Fruit fly (Drosophila melanogaster): Measurements from ENCODE around the gene Gfrl.

Gene Gfrl

DNA sequence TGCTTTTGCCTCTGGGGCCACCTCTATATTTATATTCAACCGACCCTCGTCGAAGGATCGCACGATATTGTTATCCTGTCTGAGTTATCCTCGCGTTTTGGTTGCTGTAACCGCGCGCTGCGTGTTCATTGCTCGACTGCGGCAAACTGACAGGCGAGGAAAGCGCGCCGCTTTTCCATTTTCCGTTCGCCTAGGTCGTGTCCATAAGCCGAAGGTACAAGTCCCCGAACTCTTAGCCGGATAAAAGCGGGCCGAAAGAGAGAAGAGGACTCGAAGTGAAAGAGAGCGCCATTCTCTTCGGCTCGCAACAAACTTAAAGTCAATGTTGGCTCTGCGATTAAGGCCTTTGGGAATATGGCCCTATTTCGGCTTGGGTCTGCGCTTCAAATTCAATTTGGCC lies at the start of gene Gfrl:
Gfrl (minus strand) TSS at position 148 of the 400 bp plus-strand sequence.
- no peak for TF ChIP-seq EcR (GFP tag; optimal IDR thresholded peaks at IDR 0.05)
- no peak for TF ChIP-seq pan (optimal IDR thresholded peaks at IDR 0.05)
- TF ChIP-seq CG8478 (optimal IDR thresholded peaks at IDR 0.05): no peak
- no peak for TF ChIP-seq Dll (optimal IDR thresholded peaks at IDR 0.05)
- TF ChIP-seq usp (GFP tag; optimal IDR thresholded peaks at IDR 0.05): no peak
- TF ChIP-seq psq (optimal IDR thresholded peaks at IDR 0.05): no peak

DNA sequence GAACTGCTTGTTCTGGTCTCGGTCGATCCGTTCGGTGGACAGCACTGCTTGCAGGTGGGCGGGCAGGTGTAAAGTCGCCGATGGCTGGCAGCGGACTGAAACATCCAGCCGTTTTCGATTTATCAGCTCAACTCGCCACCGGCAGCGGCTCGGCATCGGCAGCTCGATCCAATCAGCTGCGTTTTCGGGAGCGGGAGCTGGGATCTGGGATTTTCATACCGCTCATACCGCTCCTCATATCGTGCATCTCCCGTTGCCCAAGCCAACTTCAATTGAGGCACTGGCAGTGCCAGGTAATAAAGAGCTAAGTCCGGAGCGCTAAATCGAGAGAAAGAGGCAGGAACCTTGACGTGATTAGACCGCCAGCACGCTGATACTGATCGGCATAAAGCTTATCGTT lies 28.0 kb upstream of the Gfrl start, which contains the start of gene MFS9:
MFS9 (minus strand) TSS at position 101 of the 400 bp plus-strand sequence.
- TF ChIP-seq Dll (optimal IDR thresholded peaks at IDR 0.05) (no peak), pan (optimal IDR thresholded peaks at IDR 0.05) (no peak), EcR (GFP tag; optimal IDR thresholded peaks at IDR 0.05) (no peak), usp (GFP tag; optimal IDR thresholded peaks at IDR 0.05) (no peak), psq (optimal IDR thresholded peaks at IDR 0.05) (no peak), CG8478 (optimal IDR thresholded peaks at IDR 0.05) (no peak)

DNA sequence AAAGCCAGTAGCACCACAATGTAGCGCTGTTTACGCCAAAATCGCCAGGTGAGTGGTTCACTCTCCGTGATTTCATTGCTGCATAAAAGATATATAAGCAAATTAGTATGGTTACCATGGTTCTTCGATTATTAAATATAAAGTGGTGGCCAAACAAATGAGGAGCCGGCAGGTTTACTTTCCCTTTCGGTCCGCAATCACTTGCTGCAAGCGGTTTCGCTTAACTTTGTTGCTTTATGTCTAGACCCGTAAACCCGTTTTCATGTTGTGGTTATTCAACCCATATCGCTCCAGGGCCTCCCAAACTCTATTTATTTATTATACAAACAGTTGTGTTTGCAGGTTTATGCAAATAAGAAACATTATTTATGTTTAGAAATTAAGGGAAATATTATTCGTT lies 25.0 kb upstream of the Gfrl start:
- TF ChIP-seq CG8478 (optimal IDR thresholded peaks at IDR 0.05): no peak
- no peak for TF ChIP-seq pan (optimal IDR thresholded peaks at IDR 0.05)
- no peak for TF ChIP-seq usp (GFP tag; optimal IDR thresholded peaks at IDR 0.05)
- TF ChIP-seq Dll (optimal IDR thresholded peaks at IDR 0.05): no peak
- no peak for TF ChIP-seq EcR (GFP tag; optimal IDR thresholded peaks at IDR 0.05)
- no peak for TF ChIP-seq psq (optimal IDR thresholded peaks at IDR 0.05)

DNA sequence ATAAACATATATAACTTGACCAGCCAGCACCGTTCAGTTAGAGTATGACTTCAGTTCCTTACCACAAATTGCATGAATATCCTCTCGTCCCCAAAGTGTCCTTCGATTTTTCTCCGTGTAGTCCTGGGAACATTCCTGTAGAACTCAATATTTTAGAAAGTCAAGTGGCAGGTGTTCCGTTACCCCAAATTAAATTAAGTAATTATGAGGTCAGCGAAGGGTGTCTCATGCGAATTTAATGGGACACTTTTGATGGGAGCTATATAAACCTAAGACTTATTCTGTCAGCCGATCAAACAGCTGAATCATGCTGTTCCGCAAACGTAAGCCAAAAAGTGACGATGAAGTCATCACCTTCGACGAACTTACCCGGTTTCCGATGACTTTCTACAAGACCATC lies 20.1 kb upstream of the Gfrl start, which contains the start of gene Or92a:
Or92a (plus strand) TSS at position 301 of the 400 bp plus-strand sequence.
- no peak for TF ChIP-seq pan (optimal IDR thresholded peaks at IDR 0.05)
- TF ChIP-seq Dll (optimal IDR thresholded peaks at IDR 0.05): no peak
- TF ChIP-seq EcR (GFP tag; optimal IDR thresholded peaks at IDR 0.05): no peak
- TF ChIP-seq psq (optimal IDR thresholded peaks at IDR 0.05): no peak
- no peak for TF ChIP-seq CG8478 (optimal IDR thresholded peaks at IDR 0.05)
- TF ChIP-seq usp (GFP tag; optimal IDR thresholded peaks at IDR 0.05): no peak

DNA sequence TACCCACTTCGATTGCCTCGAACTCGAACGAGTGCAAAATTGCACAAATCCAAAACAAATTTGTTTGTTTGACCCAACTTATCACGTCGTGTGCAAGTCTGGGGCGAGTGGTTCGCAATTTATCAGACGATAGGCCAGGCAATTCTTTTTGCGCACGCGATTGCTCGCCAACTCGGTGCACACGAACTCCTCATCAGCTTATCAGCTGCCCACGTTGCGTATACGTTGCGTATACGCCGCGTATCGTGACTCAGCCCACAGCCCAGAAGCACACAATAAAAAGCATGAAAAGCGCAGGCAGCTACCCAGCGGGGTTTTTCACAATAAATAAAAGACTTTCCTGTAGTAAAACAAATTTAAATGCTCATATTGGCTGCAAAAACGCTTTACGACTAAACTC lies 19.3 kb upstream of the Gfrl start, which contains the start of gene MtnB:
MtnB (minus strand) TSS at position 101 of the 400 bp plus-strand sequence.
- no peak for TF ChIP-seq EcR (GFP tag; optimal IDR thresholded peaks at IDR 0.05)
- no peak for TF ChIP-seq pan (optimal IDR thresholded peaks at IDR 0.05)
- TF ChIP-seq Dll (optimal IDR thresholded peaks at IDR 0.05): no peak
- TF ChIP-seq psq (optimal IDR thresholded peaks at IDR 0.05): no peak
- TF ChIP-seq usp (GFP tag; optimal IDR thresholded peaks at IDR 0.05): no peak
- no peak for TF ChIP-seq CG8478 (optimal IDR thresholded peaks at IDR 0.05)

dm6 chr3R:20501910-20502309 lies 17.5 kb upstream of the Gfrl start, which contains the start of gene CG46441:
Gene CG46441, minus strand, starts transcription at chr3R:20502010.
- TF ChIP-seq psq (optimal IDR thresholded peaks at IDR 0.05): no peak
- no peak for TF ChIP-seq usp (GFP tag; optimal IDR thresholded peaks at IDR 0.05)
- TF ChIP-seq CG8478 (optimal IDR thresholded peaks at IDR 0.05): no peak

- TF ChIP-seq psq (optimal IDR thresholded peaks at IDR 0.05) (no peak), Dll (optimal IDR thresholded peaks at IDR 0.05) (no peak), usp (GFP tag; optimal IDR thresholded peaks at IDR 0.05) (no peak), CG8478 (optimal IDR thresholded peaks at IDR 0.05) (no peak), pan (optimal IDR thresholded peaks at IDR 0.05) (no peak), EcR (GFP tag; optimal IDR thresholded peaks at IDR 0.05) (no peak)
Observed at dm6 chr3R:20501327-20501726, 16.9 kb upstream of the Gfrl start, which contains the start of gene Dic2. Gene Dic2, minus strand, starts transcription at chr3R:20501427.

DNA sequence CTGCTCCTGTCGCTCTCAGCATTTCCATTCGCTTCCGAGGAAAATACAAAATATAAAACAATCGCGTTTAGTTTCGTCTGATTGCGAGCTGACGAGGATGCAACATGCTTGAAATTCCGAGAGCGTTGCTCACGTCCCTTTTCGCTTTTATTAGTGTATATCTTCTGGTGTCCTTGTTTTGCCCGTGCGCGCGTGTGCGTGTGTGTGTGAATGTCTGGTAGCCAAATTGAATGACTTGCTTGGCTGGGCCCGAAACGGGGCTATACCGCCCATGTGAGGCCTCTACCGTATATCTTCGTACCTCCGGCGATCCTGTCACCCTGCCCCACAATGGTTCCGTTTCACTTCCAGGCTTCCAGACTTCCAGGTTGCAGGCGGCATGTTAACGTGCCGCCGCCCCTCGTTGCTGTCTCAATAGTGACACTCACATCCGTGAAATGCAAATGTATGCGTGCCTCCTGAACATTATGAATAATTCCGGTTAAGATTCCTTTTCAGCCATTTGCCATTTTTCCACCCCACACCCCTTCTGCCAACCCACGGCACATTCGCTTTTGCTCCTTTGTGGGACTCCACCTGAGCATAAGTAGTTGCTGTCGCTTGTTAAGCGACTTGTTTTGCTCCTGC lies 11.5 kb downstream of the Gfrl start:
- TF ChIP-seq CG8478 (optimal IDR thresholded peaks at IDR 0.05) (no peak), Dll (optimal IDR thresholded peaks at IDR 0.05) (no peak), pan (optimal IDR thresholded peaks at IDR 0.05) (no peak), EcR (GFP tag; optimal IDR thresholded peaks at IDR 0.05) (no peak), usp (GFP tag; optimal IDR thresholded peaks at IDR 0.05) (no peak), psq (optimal IDR thresholded peaks at IDR 0.05) (no peak)

DNA sequence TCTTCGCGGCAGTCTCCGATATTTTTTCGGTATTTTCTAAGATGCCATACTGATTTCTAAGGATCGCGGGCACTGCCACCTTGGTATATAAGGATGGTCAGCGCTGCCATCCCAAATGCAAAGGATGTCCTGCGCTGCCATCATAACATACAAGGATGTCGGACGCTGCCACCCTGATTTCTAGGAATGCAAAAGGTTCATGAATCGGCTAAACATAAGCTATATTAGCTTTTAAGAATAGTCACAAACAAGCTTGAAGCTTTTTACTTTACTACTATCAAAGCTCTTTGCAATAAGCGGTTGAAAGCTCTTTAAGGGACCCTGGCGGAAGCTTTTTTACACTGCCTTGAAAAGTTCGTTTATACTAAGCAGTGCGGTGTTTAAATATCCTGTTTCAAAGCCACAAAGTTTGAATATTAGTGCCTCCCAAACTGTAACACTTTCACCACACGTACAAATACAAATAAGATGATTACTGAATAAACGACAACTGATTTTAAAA lies 20.1 kb downstream of the Gfrl start:
- TF ChIP-seq pan (optimal IDR thresholded peaks at IDR 0.05) (no peak), EcR (GFP tag; optimal IDR thresholded peaks at IDR 0.05) (no peak), usp (GFP tag; optimal IDR thresholded peaks at IDR 0.05) (no peak), psq (optimal IDR thresholded peaks at IDR 0.05) (no peak)

dm6 chr3R:20449487-20449886 lies 34.9 kb downstream of the Gfrl start:
- TF ChIP-seq pan (optimal IDR thresholded peaks at IDR 0.05) (no peak), Dll (optimal IDR thresholded peaks at IDR 0.05) (no peak), EcR (GFP tag; optimal IDR thresholded peaks at IDR 0.05) (no peak), CG8478 (optimal IDR thresholded peaks at IDR 0.05) (no peak), psq (optimal IDR thresholded peaks at IDR 0.05) (no peak), usp (GFP tag; optimal IDR thresholded peaks at IDR 0.05) (no peak)

DNA sequence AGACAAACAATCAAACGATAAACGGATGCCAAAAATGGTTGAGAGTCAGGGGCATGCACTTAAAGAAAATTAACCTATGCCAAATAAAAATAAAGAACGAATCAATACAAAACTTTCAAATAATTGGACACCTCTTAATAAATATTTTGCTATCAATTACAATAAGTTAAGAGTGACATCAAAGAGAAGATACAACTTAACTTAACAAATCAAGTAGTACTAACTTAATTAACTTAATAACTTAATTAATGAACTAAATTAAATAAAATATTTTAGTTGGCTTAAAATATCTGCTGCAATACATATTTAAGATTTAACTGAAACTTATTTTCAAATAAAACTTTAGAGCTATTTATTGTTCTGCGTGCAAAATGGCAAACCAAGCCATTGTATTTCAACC lies 62.3 kb downstream of the Gfrl start:
- TF ChIP-seq Dll (optimal IDR thresholded peaks at IDR 0.05): no peak
- no peak for TF ChIP-seq pan (optimal IDR thresholded peaks at IDR 0.05)

dm6 chr3R:20407771-20408315 lies 76.5 kb downstream of the Gfrl start, which contains the start of the genes Tmlh and eIF3g2:
Gene Tmlh, minus strand, starts transcription at chr3R:20407871.
Gene eIF3g2, plus strand, starts transcription at chr3R:20408265.
- TF ChIP-seq usp (GFP tag; optimal IDR thresholded peaks at IDR 0.05) (no peak), psq (optimal IDR thresholded peaks at IDR 0.05) (no peak), Dll (optimal IDR thresholded peaks at IDR 0.05) (no peak), pan (optimal IDR thresholded peaks at IDR 0.05) (no peak), EcR (GFP tag; optimal IDR thresholded peaks at IDR 0.05) (no peak), CG8478 (optimal IDR thresholded peaks at IDR 0.05) (no peak)
